Worm (Caenorhabditis elegans) whole organism, L4 larva: ENCODE measurements around the gene W04E12.4.

Experiments used
- R02D3.7 ChIP-seq: fragments of 150-350 bp; sonication (generic microtip); optimal IDR thresholded peaks from 3 replicates; lab custom pipeline; 2014; ENCODE audit warnings: missing biosample characterization, missing genetic modification characterization
- Y75B8A.6 ChIP-seq: fragments of 200-800 bp; sonication (Bioruptor generic); IDR thresholded peaks from 2 replicates; pipeline ENCODE4 v1.3.6; 2022; ENCODE audit warnings: missing genetic modification reagents, missing genetic modification characterization, missing compliant biosample characterization
- ceh-28 ChIP-seq: fragments of 150-350 bp; optimal IDR thresholded peaks from 2 replicates; lab custom pipeline; 2014; ENCODE audit warnings: missing biosample characterization, missing genetic modification reagents, missing genetic modification characterization
- jun-1 ChIP-seq: fragments of 150-350 bp; optimal IDR thresholded peaks from 2 replicates; lab custom pipeline; 2014; ENCODE audit warnings: missing biosample characterization, missing genetic modification reagents, missing genetic modification characterization
- lin-15B ChIP-seq: fragments of 150-350 bp; sonication (generic microtip); optimal IDR thresholded peaks from 3 replicates; lab custom pipeline; 2014; ENCODE audit warnings: missing biosample characterization, missing genetic modification characterization
- madf-9 ChIP-seq: fragments of 200-800 bp; sonication (Bioruptor generic); conservative IDR thresholded peaks from 2 replicates; pipeline ENCODE4 v1.3.6; 2022; ENCODE audit warnings: missing genetic modification reagents, missing genetic modification characterization, missing compliant biosample characterization
- nhr-41 ChIP-seq: fragments of 200-800 bp; sonication (Bioruptor generic); IDR thresholded peaks from 2 replicates; pipeline ENCODE4 v1.3.6; 2022; ENCODE audit warnings: missing genetic modification reagents, missing genetic modification characterization, missing compliant biosample characterization
- php-3 ChIP-seq: fragments of 200-800 bp; sonication (Bioruptor generic); IDR thresholded peaks from 2 replicates; pipeline ENCODE4 v1.3.6; 2022; ENCODE audit warnings: missing genetic modification reagents, missing genetic modification characterization, missing compliant biosample characterization
- pqm-1 ChIP-seq: sonication (generic microtip); optimal IDR thresholded peaks from 2 replicates; lab custom pipeline; 2017; ENCODE audit warnings: missing biosample characterization, missing genetic modification characterization
- snpc-4 ChIP-seq: fragments of 150-350 bp; optimal IDR thresholded peaks from 2 replicates; lab custom pipeline; 2014; ENCODE audit warnings: missing biosample characterization, missing genetic modification characterization
- zfp-2 ChIP-seq: sonication (generic microtip); optimal IDR thresholded peaks from 2 replicates; lab custom pipeline; 2016; ENCODE audit warnings: mild to moderate bottlenecking, missing genetic modification characterization, missing compliant biosample characterization

- TF ChIP-seq jun-1 (tag; lab: Kevin White, UChicago): no peak
- no peak for TF ChIP-seq pqm-1
- no peak for TF ChIP-seq Y75B8A.6 (GFP tag; lab: Robert Waterston, UW)
- TF ChIP-seq zfp-2 (tag; lab: Kevin White, UChicago): no peak
- TF ChIP-seq madf-9 (GFP tag; lab: Robert Waterston, UW): no peak
- TF ChIP-seq nhr-41 (GFP tag; lab: Robert Waterston, UW): no peak
- TF ChIP-seq ceh-28 (tag; lab: Kevin White, UChicago): no peak
- TF ChIP-seq php-3 (GFP tag; lab: Robert Waterston, UW): no peak
- TF ChIP-seq R02D3.7: no peak
- no peak for TF ChIP-seq lin-15B (tag; lab: Kevin White, UChicago)
- no peak for TF ChIP-seq snpc-4 (tag; lab: Kevin White, UChicago)
These were observed 18.8 kb upstream of the W04E12.4 start for ce11 chrV:19724589-19724988.
